Fruit fly (Drosophila melanogaster): ENCODE measurements around the gene Nt5a.

- no peak; the same call in 1 of the 2 replicates for TF ChIP-seq GATAe (GFP tag; conservative IDR thresholded peaks at IDR 0.05)
- TF ChIP-seq Side (GFP tag; optimal IDR thresholded peaks at IDR 0.05), result peak; percentile 74
- peak; percentile 67 for TF ChIP-seq Dref (GFP tag; IDR thresholded peaks at IDR 0.05)
- peak; percentile 76 for TF ChIP-seq crc (GFP tag; optimal IDR thresholded peaks at IDR 0.05)
- peak; percentile 73 for TF ChIP-seq Oli (tag; optimal IDR thresholded peaks at IDR 0.05)
- TF ChIP-seq CG11696 (GFP tag; IDR thresholded peaks at IDR 0.05), result peak; percentile 73
These were observed 27.6 kb upstream of the Nt5a start, which contains the start of the genes Hmbs and CG2211 for dm6 chr3L:1334571-1335427.
